Fruit fly (Drosophila melanogaster) whole organism, embryonic: ENCODE measurements around the gene cup.

Source experiments
- Abd-B ChIP-seq: fragments of 200-800 bp; sonication (Bioruptor generic); optimal IDR thresholded peaks from 2 replicates; lab custom pipeline; 2018; ENCODE audit warnings: missing biosample characterization, mild to moderate bottlenecking, missing genetic modification characterization, moderate library complexity
- CG10462 ChIP-seq: fragments of 200-800 bp; sonication (Bioruptor generic); optimal IDR thresholded peaks from 2 replicates; lab custom pipeline; 2016; ENCODE audit warnings: missing biosample characterization, missing genetic modification characterization
- CG12219 ChIP-seq: fragments of 200-800 bp; sonication (Bioruptor generic); optimal IDR thresholded peaks from 3 replicates; lab custom pipeline; 2018; ENCODE audit warnings: missing biosample characterization, mild to moderate bottlenecking, missing genetic modification characterization
- CG12236 ChIP-seq: fragments of 200-800 bp; sonication (Bioruptor generic); optimal IDR thresholded peaks from 2 replicates; lab custom pipeline; 2016; ENCODE audit warnings: missing biosample characterization, missing genetic modification characterization
- CG15011 ChIP-seq: fragments of 200-800 bp; sonication (Bioruptor generic); optimal IDR thresholded peaks from 3 replicates; lab custom pipeline; 2018; ENCODE audit warnings: missing biosample characterization, mild to moderate bottlenecking, missing genetic modification characterization
- CG15269 ChIP-seq: fragments of 200-800 bp; sonication (Bioruptor generic); optimal IDR thresholded peaks from 2 replicates; lab custom pipeline; 2018; ENCODE audit warnings: missing biosample characterization, mild to moderate bottlenecking, missing genetic modification characterization, moderate library complexity
- CG18011 ChIP-seq: fragments of 200-800 bp; sonication (Bioruptor generic); optimal IDR thresholded peaks from 2 replicates; lab custom pipeline; 2017; ENCODE audit warnings: missing biosample characterization, missing genetic modification characterization, mild to moderate bottlenecking, moderate library complexity, missing genotype
- CG3281 ChIP-seq: fragments of 200-800 bp; sonication (Bioruptor generic); optimal IDR thresholded peaks from 3 replicates; lab custom pipeline; 2017; ENCODE audit warnings: missing biosample characterization, mild to moderate bottlenecking, missing genetic modification characterization
- CG3726 ChIP-seq: fragments of 200-800 bp; sonication (Bioruptor generic); IDR thresholded peaks from 3 replicates; pipeline ENCODE4, ENCODE4 v1.3.6; 2022; ENCODE audit warnings: missing biosample characterization, missing genetic modification characterization
- CG3847 ChIP-seq: fragments of 200-800 bp; sonication (Bioruptor generic); IDR thresholded peaks from 2 replicates; pipeline ENCODE4 v1.3.6; 2022; ENCODE audit warnings: missing biosample characterization, missing genetic modification characterization
- CG5953 ChIP-seq: fragments of 200-800 bp; sonication (Bioruptor generic); IDR thresholded peaks from 2 replicates; pipeline ENCODE4 v1.3.6; 2022; ENCODE audit warnings: missing biosample characterization, missing genetic modification characterization
- CG6175 ChIP-seq: fragments of 200-800 bp; sonication (Bioruptor generic); IDR thresholded peaks from 3 replicates; pipeline ENCODE4 v1.3.6; 2022; ENCODE audit warnings: missing biosample characterization, missing genetic modification characterization
- CG6272 ChIP-seq: fragments of 200-800 bp; sonication (Bioruptor generic); IDR thresholded peaks from 2 replicates; pipeline ENCODE4 v1.3.6; 2022; ENCODE audit warnings: missing biosample characterization, missing genetic modification characterization
- CG6683 ChIP-seq: fragments of 200-800 bp; sonication (Bioruptor generic); optimal IDR thresholded peaks from 2 replicates; lab custom pipeline; 2017; ENCODE audit warnings: missing biosample characterization, mild to moderate bottlenecking, missing genetic modification characterization, missing genetic modification reagents
- CG8089 ChIP-seq: fragments of 200-800 bp; sonication (Bioruptor generic); optimal IDR thresholded peaks from 3 replicates; lab custom pipeline; 2016; ENCODE audit warnings: missing biosample characterization, missing genetic modification characterization
- CG9437 ChIP-seq: fragments of 200-800 bp; sonication (Bioruptor generic); optimal IDR thresholded peaks from 2 replicates; lab custom pipeline; 2018; ENCODE audit warnings: missing biosample characterization, mild to moderate bottlenecking, missing genetic modification characterization
- Deaf1 ChIP-seq: fragments of 200-800 bp; optimal IDR thresholded peaks from 3 replicates; lab custom pipeline; 2019; ENCODE audit warnings: missing biosample characterization, mild to moderate bottlenecking, missing genetic modification characterization, moderate library complexity
- H15 ChIP-seq: fragments of 200-800 bp; sonication (Bioruptor generic); IDR thresholded peaks from 3 replicates; pipeline ENCODE4 v1.3.6; 2022; ENCODE audit warnings: missing biosample characterization, missing genetic modification characterization
- Kr ChIP-seq: fragments of 200-800 bp; sonication (Bioruptor generic); optimal IDR thresholded peaks from 2 replicates; lab custom pipeline; 2017; ENCODE audit warnings: missing biosample characterization, mild to moderate bottlenecking, missing genetic modification characterization
- Optix ChIP-seq: fragments of 200-800 bp; sonication (Bioruptor generic); IDR thresholded peaks from 3 replicates; pipeline ENCODE4 v1.3.6; 2022; ENCODE audit warnings: missing biosample characterization, missing genetic modification characterization
- Rfx ChIP-seq: fragments of 200-800 bp; sonication (Bioruptor generic); IDR thresholded peaks from 2 replicates; pipeline ENCODE4 v1.3.6; 2022; ENCODE audit warnings: missing biosample characterization, missing genetic modification characterization
- Sin3A ChIP-seq: fragments of >200 bp; optimal IDR thresholded peaks from 2 replicates; lab custom pipeline; 2018
- Ssrp ChIP-seq: fragments of 200-800 bp; sonication (Bioruptor generic); optimal IDR thresholded peaks from 2 replicates; lab custom pipeline; 2018; ENCODE audit warnings: missing biosample characterization, mild to moderate bottlenecking, missing genetic modification characterization, moderate library complexity
- Vsx1 ChIP-seq: fragments of 200-800 bp; sonication (Bioruptor generic); optimal IDR thresholded peaks from 2 replicates; lab custom pipeline; 2017; ENCODE audit warnings: missing biosample characterization, mild to moderate bottlenecking, missing genetic modification characterization, missing genetic modification reagents
- YL-1 ChIP-seq: fragments of 200-800 bp; sonication (Bioruptor generic); optimal IDR thresholded peaks from 3 replicates; lab custom pipeline; 2017; ENCODE audit warnings: missing biosample characterization, mild to moderate bottlenecking, missing genetic modification characterization
- az2 ChIP-seq: fragments of 200-800 bp; sonication (Bioruptor generic); optimal IDR thresholded peaks from 3 replicates; lab custom pipeline; 2016; ENCODE audit warnings: missing biosample characterization, missing genetic modification characterization
- bbx ChIP-seq: fragments of 200-800 bp; sonication (Bioruptor generic); IDR thresholded peaks from 2 replicates; pipeline ENCODE4 v1.3.6; 2022; ENCODE audit warnings: missing biosample characterization, missing genetic modification characterization; ENCODE audit not compliant: partially characterized antibody
- btn ChIP-seq: fragments of 200-800 bp; sonication (Bioruptor generic); optimal IDR thresholded peaks from 2 replicates; lab custom pipeline; 2016; ENCODE audit warnings: missing biosample characterization, missing genetic modification characterization
- cas ChIP-seq: fragments of 200-800 bp; sonication (Bioruptor generic); IDR thresholded peaks from 2 replicates; pipeline ENCODE4 v1.3.6; 2022; ENCODE audit warnings: missing biosample characterization, missing genetic modification characterization
- caup ChIP-seq: fragments of 200-800 bp; sonication (Bioruptor generic); optimal IDR thresholded peaks from 3 replicates; lab custom pipeline; 2017; ENCODE audit warnings: missing biosample characterization, mild to moderate bottlenecking, missing genetic modification characterization, moderate library complexity; ENCODE audit not compliant: severe bottlenecking
- ci ChIP-seq: fragments of 200-800 bp; sonication (Bioruptor generic); IDR thresholded peaks from 3 replicates; pipeline ENCODE4 v1.3.6; 2022; ENCODE audit warnings: missing biosample characterization, missing genetic modification characterization
- dati ChIP-seq: fragments of 200-800 bp; sonication (Bioruptor generic); IDR thresholded peaks from 2 replicates; pipeline ENCODE4 v1.3.6; 2022; ENCODE audit warnings: missing biosample characterization, missing genetic modification characterization
- dpn ChIP-seq, 2 experiments: fragments of 200-800 bp; sonication (Bioruptor generic); optimal IDR thresholded peaks; 3 replicates each; lab custom pipeline; 2016; ENCODE audit warnings: missing biosample characterization in 2 of 2, missing genetic modification characterization in 2 of 2
- emc ChIP-seq: fragments of 200-800 bp; sonication (Bioruptor generic); optimal IDR thresholded peaks from 2 replicates; lab custom pipeline; 2016; ENCODE audit warnings: missing biosample characterization, missing genetic modification characterization
- esg ChIP-seq: fragments of 200-800 bp; sonication (Bioruptor generic); conservative IDR thresholded peaks from 2 replicates; pipeline ENCODE4 v1.3.6; 2022; ENCODE audit warnings: missing biosample characterization, missing genetic modification characterization
- exex ChIP-seq: fragments of 200-800 bp; sonication (Bioruptor generic); optimal IDR thresholded peaks from 4 replicates; lab custom pipeline; 2018; ENCODE audit warnings: missing biosample characterization, mild to moderate bottlenecking, missing genetic modification characterization, moderate library complexity
- gce ChIP-seq: fragments of 200-800 bp; sonication (Bioruptor generic); IDR thresholded peaks from 3 replicates; pipeline ENCODE4 v1.3.6; 2022; ENCODE audit warnings: missing biosample characterization, missing genetic modification characterization
- grau ChIP-seq: fragments of 200-800 bp; optimal IDR thresholded peaks from 3 replicates; lab custom pipeline; 2019; ENCODE audit warnings: missing biosample characterization, mild to moderate bottlenecking, missing genetic modification characterization, moderate library complexity
- hb ChIP-seq: fragments of 200-800 bp; sonication (Bioruptor generic); IDR thresholded peaks from 3 replicates; pipeline ENCODE4 v1.3.6; 2022; ENCODE audit warnings: missing biosample characterization, missing genetic modification characterization; ENCODE audit not compliant: partially characterized antibody
- ind ChIP-seq: fragments of 200-800 bp; sonication (Bioruptor generic); optimal IDR thresholded peaks from 3 replicates; lab custom pipeline; 2016; ENCODE audit warnings: missing biosample characterization, missing genetic modification characterization
- jumu ChIP-seq: fragments of 200-800 bp; sonication (Bioruptor generic); optimal IDR thresholded peaks from 3 replicates; lab custom pipeline; 2016; ENCODE audit warnings: missing biosample characterization, missing genetic modification characterization
- ken ChIP-seq: fragments of 200-800 bp; sonication (Bioruptor generic); IDR thresholded peaks from 3 replicates; pipeline ENCODE4 v1.3.6; 2022; ENCODE audit warnings: missing biosample characterization, missing genetic modification characterization
- luna ChIP-seq: fragments of 200-800 bp; sonication (Bioruptor generic); optimal IDR thresholded peaks from 2 replicates; lab custom pipeline; 2016; ENCODE audit warnings: missing biosample characterization, missing genetic modification characterization
- nau ChIP-seq: fragments of 200-800 bp; sonication (Bioruptor generic); optimal IDR thresholded peaks from 3 replicates; lab custom pipeline; 2017; ENCODE audit warnings: missing biosample characterization, mild to moderate bottlenecking, missing genetic modification characterization, missing genetic modification reagents
- p53 ChIP-seq: fragments of 200-800 bp; sonication (Bioruptor generic); optimal IDR thresholded peaks from 2 replicates; lab custom pipeline; 2016; ENCODE audit warnings: missing biosample characterization, missing genetic modification characterization
- peb ChIP-seq: fragments of 200-800 bp; sonication (Bioruptor generic); IDR thresholded peaks from 2 replicates; pipeline ENCODE4 v1.3.6; 2022; ENCODE audit warnings: missing biosample characterization, missing genetic modification characterization
- sens ChIP-seq: fragments of 200-800 bp; sonication (Bioruptor generic); peaks from one replicate; lab custom pipeline; 2016; ENCODE audit warnings: missing biosample characterization, missing genetic modification characterization
- tll ChIP-seq, 2 experiments: fragments of 200-800 bp in 1 of 2; fragments of >200 bp in 1 of 2; sonication (Bioruptor generic) in 1 of 2; optimal IDR thresholded peaks; 2 replicates each; lab custom pipeline; 2017 to 2019; ENCODE audit warnings: missing biosample characterization in 2 of 2, missing genetic modification characterization in 2 of 2, mild to moderate bottlenecking in 1 of 2, moderate library complexity in 1 of 2
- vnd ChIP-seq: fragments of 200-800 bp; sonication (Bioruptor generic); IDR thresholded peaks from 3 replicates; pipeline ENCODE4 v1.3.6; 2022; ENCODE audit warnings: missing biosample characterization, missing genetic modification characterization; ENCODE audit not compliant: partially characterized antibody
- wor ChIP-seq: fragments of 200-800 bp; sonication (Bioruptor generic); IDR thresholded peaks from 2 replicates; pipeline ENCODE4 v1.3.6; 2022; ENCODE audit warnings: missing biosample characterization, missing genetic modification characterization

The cup gene

dm6 chr2L:6647103-6647711 is 16.3 kb upstream of the cup start (continued):
- peak; percentile 98 for TF ChIP-seq nau (GFP tag; lab: Kevin White, UChicago)
- TF ChIP-seq bbx (GFP tag; lab: Robert Waterston, UW) = peak; percentile 42; the same call in 1 of the 2 replicates
- peak; percentile 96 for TF ChIP-seq ken (GFP tag; lab: Robert Waterston, UW)
- TF ChIP-seq exex (tag; lab: Kevin White, UChicago) = peak; percentile 89
- peak; percentile 91 for TF ChIP-seq dati (GFP tag; lab: Robert Waterston, UW)
- TF ChIP-seq H15 (GFP tag; lab: Robert Waterston, UW) = peak; percentile 97
- TF ChIP-seq Optix (GFP tag; lab: Robert Waterston, UW) = peak; percentile 97
- peak; percentile 98 for TF ChIP-seq CG5953 (GFP tag; lab: Robert Waterston, UW)
- TF ChIP-seq ci (GFP tag; lab: Robert Waterston, UW) = peak; percentile 99
- peak; percentile 99 for TF ChIP-seq CG15269 (tag; lab: Kevin White, UChicago)
- TF ChIP-seq CG12219 (GFP tag; lab: Kevin White, UChicago) = peak; percentile 99
- peak; percentile 93 for TF ChIP-seq luna
- peak; percentile 85 for TF ChIP-seq Deaf1 (tag; lab: Kevin White, UChicago)
- peak; percentile 98 for TF ChIP-seq btn (GFP tag; lab: Kevin White, UChicago)
- TF ChIP-seq CG10462 (GFP tag; lab: Kevin White, UChicago) = peak; percentile 98
- peak; percentile 100 for TF ChIP-seq sens (GFP tag; lab: Kevin White, UChicago)
- TF ChIP-seq cas (GFP tag; lab: Robert Waterston, UW) = peak; percentile 88
- peak; percentile 96 for TF ChIP-seq YL-1 (GFP tag; lab: Kevin White, UChicago)
- TF ChIP-seq ind (GFP tag; lab: Kevin White, UChicago) = peak; percentile 98
- TF ChIP-seq CG18011 (GFP tag; lab: Kevin White, UChicago) = peak; percentile 91
- TF ChIP-seq CG3726 (GFP tag; lab: Robert Waterston, UW) = peak; percentile 96
- peak; percentile 97 for TF ChIP-seq Abd-B
- peak; percentile 95 for TF ChIP-seq CG3847 (GFP tag; lab: Robert Waterston, UW)
- peak; percentile 94 for TF ChIP-seq peb (GFP tag; lab: Robert Waterston, UW)
- TF ChIP-seq Vsx1 (GFP tag; lab: Kevin White, UChicago) = peak; percentile 97
- TF ChIP-seq caup = peak; percentile 97
- peak; percentile 97 for TF ChIP-seq Rfx (GFP tag; lab: Robert Waterston, UW)
- peak; percentile 98 for TF ChIP-seq CG8089
- TF ChIP-seq CG6272 (GFP tag; lab: Robert Waterston, UW) = peak; percentile 93
- TF ChIP-seq grau (tag; lab: Kevin White, UChicago) = peak; percentile 97
- no peak for TF ChIP-seq Sin3A (lab: Kevin White, UChicago)
- peak; percentile 96 for TF ChIP-seq esg (GFP tag; lab: Robert Waterston, UW)
- peak; percentile 90 for TF ChIP-seq CG6175 (GFP tag; lab: Robert Waterston, UW)
- TF ChIP-seq hb (GFP tag; lab: Robert Waterston, UW) = peak; percentile 68; the same call in 2 of the 3 replicates
- TF ChIP-seq Ssrp (tag; lab: Kevin White, UChicago) = peak; percentile 99
- TF ChIP-seq az2 = peak; percentile 99
- peak; percentile 98 to 99 for TF ChIP-seq dpn (GFP tag; optimal IDR thresholded peaks at IDR 0.05; lab: Kevin White, UChicago)
- peak; percentile 95 for TF ChIP-seq emc (GFP tag; lab: Kevin White, UChicago)
- TF ChIP-seq gce (GFP tag; lab: Robert Waterston, UW) = peak; percentile 97
- peak; percentile 95 for TF ChIP-seq CG9437 (GFP tag; lab: Kevin White, UChicago)
- TF ChIP-seq jumu (GFP tag; lab: Kevin White, UChicago) = peak; percentile 96
- TF ChIP-seq Kr = peak; percentile 98
- peak; percentile 94 for TF ChIP-seq CG6683 (GFP tag; lab: Kevin White, UChicago)
- peak; percentile 97 for TF ChIP-seq CG3281
- peak; percentile 96 for TF ChIP-seq CG15011
- peak; percentile 95 for TF ChIP-seq p53 (GFP tag; lab: Kevin White, UChicago)
- TF ChIP-seq tll (GFP tag; optimal IDR thresholded peaks at IDR 0.05; lab: Kevin White, UChicago) = peak in 1 of 2 experiments; percentile 90
- TF ChIP-seq wor (GFP tag; lab: Robert Waterston, UW) = peak; percentile 96
- 0 out of 3 replicates have a peak, but pooled peaks have one; percentile 36 for TF ChIP-seq vnd
- peak; percentile 98 for TF ChIP-seq CG12236 (GFP tag; lab: Kevin White, UChicago)
